Worm (Caenorhabditis elegans) whole organism, midembryonic: ENCODE results near the gene T20G5.9.

ENCODE experiments used
- T22C8.4 ChIP-seq: fragments of 200-800 bp; sonication (Bioruptor generic); IDR thresholded peaks from 2 replicates; pipeline ENCODE4 v1.3.6; 2022; ENCODE audit warnings: missing genetic modification characterization, missing compliant biosample characterization
- cog-1 ChIP-seq: sonication (generic microtip); optimal IDR thresholded peaks from 2 replicates; lab custom pipeline; 2016; ENCODE audit warnings: missing genetic modification characterization, missing compliant biosample characterization
- flt-1 ChIP-seq: fragments of 200-800 bp; sonication (Bioruptor generic); IDR thresholded peaks from 2 replicates; pipeline ENCODE4 v1.3.6; 2022; ENCODE audit warnings: missing genetic modification characterization, missing compliant biosample characterization
- klf-2 ChIP-seq: fragments of 200-800 bp; sonication (Bioruptor generic); conservative IDR thresholded peaks from 2 replicates; pipeline ENCODE4 v1.3.6; 2022; ENCODE audit warnings: missing genetic modification reagents, missing genetic modification characterization, missing compliant biosample characterization
- med-1 ChIP-seq: sonication (generic microtip); optimal IDR thresholded peaks from 2 replicates; lab custom pipeline; 2017; ENCODE audit warnings: missing genetic modification characterization, mild to moderate bottlenecking, missing compliant biosample characterization, antibody characterized with exemption, missing genetic modification reagents; ENCODE audit not compliant: insufficient read depth
- ref-1 ChIP-seq: fragments of 200-800 bp; sonication (Bioruptor generic); conservative IDR thresholded peaks from 2 replicates; pipeline ENCODE4 v1.3.6; 2022; ENCODE audit warnings: missing genetic modification reagents, missing genetic modification characterization, missing compliant biosample characterization
- tab-1 ChIP-seq: fragments of 200-800 bp; sonication (Bioruptor generic); IDR thresholded peaks from 2 replicates; pipeline ENCODE4 v1.3.6; 2022; ENCODE audit warnings: missing genetic modification characterization, missing compliant biosample characterization
- ztf-23 ChIP-seq: fragments of 200-800 bp; sonication (Bioruptor generic); IDR thresholded peaks from 2 replicates; pipeline ENCODE4 v1.3.6; 2022; ENCODE audit warnings: missing genetic modification reagents, missing genetic modification characterization, missing compliant biosample characterization
- ztf-29 ChIP-seq: fragments of 200-800 bp; sonication (Bioruptor generic); IDR thresholded peaks from 2 replicates; pipeline ENCODE4 v1.3.6; 2022; ENCODE audit warnings: missing genetic modification reagents, missing genetic modification characterization, missing compliant biosample characterization

Gene T20G5.9

DNA sequence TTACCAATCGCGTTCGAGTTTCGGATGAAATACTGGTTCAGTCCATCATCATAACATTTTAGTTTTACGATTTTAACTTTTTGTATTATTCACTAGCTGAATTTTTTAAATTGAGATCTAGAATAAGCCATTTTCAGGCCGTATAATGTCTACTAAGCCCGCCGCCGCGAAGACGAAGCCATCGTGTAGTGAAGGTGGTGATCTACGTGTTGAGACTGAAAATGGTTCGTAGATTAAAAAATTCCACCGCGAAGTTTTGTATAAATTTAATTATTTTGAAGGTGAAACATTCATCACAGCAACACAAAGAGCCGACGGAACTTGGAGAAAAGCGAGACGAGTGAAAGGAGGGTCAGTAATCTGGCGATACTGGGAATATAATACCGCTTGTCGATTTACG lies at the start of gene T20G5.9:
TSS of gene T20G5.9 (plus strand) at position 138 of the 400 bp plus-strand sequence.
- TF ChIP-seq flt-1 (0 out of 2 replicates have a peak, but pooled peaks have one; percentile 28), ztf-23 (GFP tag; lab: Robert Waterston, UW) (no peak)

DNA sequence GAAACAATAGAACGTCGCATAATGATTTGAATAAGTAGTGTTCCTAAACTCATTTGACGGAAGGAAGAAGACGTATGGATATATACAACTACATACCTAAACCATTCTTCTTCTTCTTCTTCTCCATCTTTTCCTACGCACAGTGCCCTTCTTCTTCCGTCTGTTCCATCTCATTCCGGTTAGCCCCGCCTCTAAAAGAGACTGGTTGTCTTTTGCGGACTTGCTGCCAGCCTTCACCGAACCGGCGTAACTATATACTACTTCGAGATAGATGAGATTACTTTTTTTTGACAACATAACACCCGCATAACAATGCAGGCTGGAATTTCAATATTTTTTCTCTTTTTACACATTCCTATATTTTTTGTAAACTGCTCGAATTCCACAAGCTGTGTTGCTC lies 49.3 kb upstream of the T20G5.9 start, which contains the start of the genes K08E5.5 and mua-3:
TSS of gene K08E5.5 (minus strand) at position 101 of the 400 bp plus-strand sequence.
TSS of gene mua-3 (plus strand) at position 313 of the 400 bp plus-strand sequence.
- TF ChIP-seq med-1 (GFP tag; lab: Kevin White, UChicago) (no peak), cog-1 (tag; lab: Kevin White, UChicago) (no peak), klf-2 (no peak), tab-1 (no peak), T22C8.4 (GFP tag; lab: Robert Waterston, UW) (no peak), flt-1 (no peak), ztf-23 (GFP tag; lab: Robert Waterston, UW) (no peak), ref-1 (GFP tag; lab: Robert Waterston, UW) (no peak), ztf-29 (GFP tag; lab: Robert Waterston, UW) (no peak)

DNA sequence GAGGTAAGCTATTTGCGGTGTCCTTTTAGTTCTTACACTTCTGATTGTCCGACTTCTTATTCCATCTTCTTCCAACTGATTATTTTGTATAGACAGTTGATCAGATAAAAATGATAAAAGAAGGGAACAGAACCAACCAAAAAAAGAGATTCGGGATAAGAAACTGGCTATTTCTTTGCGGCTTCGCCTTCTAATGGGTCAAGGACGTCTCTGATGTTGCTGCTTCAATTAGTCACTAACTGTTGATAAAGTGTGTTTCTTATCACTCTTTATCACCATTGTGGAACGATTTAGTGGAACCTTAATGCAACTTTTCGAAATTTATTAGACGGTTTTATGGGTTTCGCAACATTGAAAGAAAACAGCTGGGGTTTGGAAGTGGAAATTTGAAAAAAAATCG lies 39.4 kb upstream of the T20G5.9 start:
- TF ChIP-seq klf-2: no peak
- no peak for TF ChIP-seq med-1 (GFP tag; lab: Kevin White, UChicago)
- no peak for TF ChIP-seq ztf-29 (GFP tag; lab: Robert Waterston, UW)

DNA sequence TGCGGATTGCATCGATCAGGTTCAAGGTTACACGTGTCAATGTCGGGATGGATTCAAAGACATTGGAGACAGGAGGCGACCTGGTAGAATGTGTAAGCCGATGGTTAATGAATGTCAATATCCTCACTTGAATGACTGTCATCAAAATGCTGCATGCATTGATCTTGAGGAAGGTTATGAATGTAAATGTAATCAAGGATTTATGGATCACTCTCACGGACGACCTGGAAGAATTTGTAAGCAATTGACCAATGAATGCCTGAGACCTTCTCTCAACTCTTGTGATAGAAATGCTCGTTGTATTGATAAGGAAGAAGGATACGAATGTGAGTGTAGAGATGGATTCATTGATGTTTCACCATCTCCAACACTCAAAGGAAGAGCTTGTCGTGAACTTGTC lies 31.6 kb upstream of the T20G5.9 start:
- no peak for TF ChIP-seq ref-1 (GFP tag; lab: Robert Waterston, UW)
- TF ChIP-seq cog-1 (tag; lab: Kevin White, UChicago): no peak
- no peak for TF ChIP-seq T22C8.4 (GFP tag; lab: Robert Waterston, UW)
- no peak for TF ChIP-seq klf-2
- TF ChIP-seq ztf-23 (GFP tag; lab: Robert Waterston, UW): no peak
- no peak for TF ChIP-seq ztf-29 (GFP tag; lab: Robert Waterston, UW)
- no peak for TF ChIP-seq tab-1
- no peak for TF ChIP-seq med-1 (GFP tag; lab: Kevin White, UChicago)
- TF ChIP-seq flt-1: no peak

DNA sequence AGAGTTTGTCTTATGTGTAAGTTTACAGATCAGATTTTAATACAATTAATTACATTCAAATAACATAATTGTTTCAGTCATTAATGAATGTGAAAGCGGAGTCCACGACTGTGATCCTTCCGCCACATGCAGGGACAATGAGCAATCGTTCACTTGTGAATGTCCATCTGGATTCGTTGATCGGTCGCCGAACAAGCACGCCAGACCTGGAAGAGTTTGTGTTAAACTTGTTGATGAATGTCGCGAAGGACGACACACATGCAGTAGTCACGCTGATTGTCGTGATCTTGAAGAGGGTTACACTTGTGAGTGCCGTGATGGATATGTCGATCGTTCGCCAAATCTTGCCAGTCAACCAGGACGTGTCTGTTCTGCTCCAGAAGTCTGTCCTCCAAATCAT lies 31.1 kb upstream of the T20G5.9 start:
- TF ChIP-seq tab-1 (no peak), T22C8.4 (GFP tag; lab: Robert Waterston, UW) (no peak), ref-1 (GFP tag; lab: Robert Waterston, UW) (no peak), flt-1 (no peak), ztf-29 (GFP tag; lab: Robert Waterston, UW) (no peak), cog-1 (tag; lab: Kevin White, UChicago) (no peak), klf-2 (no peak), ztf-23 (GFP tag; lab: Robert Waterston, UW) (no peak), med-1 (GFP tag; lab: Kevin White, UChicago) (no peak)

DNA sequence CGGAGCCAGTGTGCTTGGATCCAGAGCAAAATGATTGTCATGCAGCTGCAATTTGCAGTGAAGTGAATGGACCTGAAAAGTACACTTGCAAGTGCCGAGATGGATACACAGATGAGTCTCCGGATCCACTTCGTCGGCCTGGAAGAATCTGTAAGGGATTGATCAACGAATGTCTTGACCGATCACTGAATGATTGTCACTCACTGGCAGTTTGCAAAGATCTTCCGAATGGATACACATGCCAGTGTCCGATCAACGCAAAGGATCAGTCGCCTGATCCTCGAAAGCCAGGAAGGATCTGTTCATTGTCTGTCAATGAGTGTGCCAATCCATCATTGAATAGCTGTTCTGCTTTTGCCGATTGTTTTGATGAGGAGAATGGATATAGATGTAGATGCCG lies 30.2 kb upstream of the T20G5.9 start:
- TF ChIP-seq tab-1: no peak
- no peak for TF ChIP-seq ztf-29 (GFP tag; lab: Robert Waterston, UW)
- no peak for TF ChIP-seq flt-1
- TF ChIP-seq ztf-23 (GFP tag; lab: Robert Waterston, UW): no peak
- no peak for TF ChIP-seq cog-1 (tag; lab: Kevin White, UChicago)
- no peak for TF ChIP-seq T22C8.4 (GFP tag; lab: Robert Waterston, UW)
- no peak for TF ChIP-seq med-1 (GFP tag; lab: Kevin White, UChicago)
- no peak for TF ChIP-seq klf-2
- TF ChIP-seq ref-1 (GFP tag; lab: Robert Waterston, UW): no peak

DNA sequence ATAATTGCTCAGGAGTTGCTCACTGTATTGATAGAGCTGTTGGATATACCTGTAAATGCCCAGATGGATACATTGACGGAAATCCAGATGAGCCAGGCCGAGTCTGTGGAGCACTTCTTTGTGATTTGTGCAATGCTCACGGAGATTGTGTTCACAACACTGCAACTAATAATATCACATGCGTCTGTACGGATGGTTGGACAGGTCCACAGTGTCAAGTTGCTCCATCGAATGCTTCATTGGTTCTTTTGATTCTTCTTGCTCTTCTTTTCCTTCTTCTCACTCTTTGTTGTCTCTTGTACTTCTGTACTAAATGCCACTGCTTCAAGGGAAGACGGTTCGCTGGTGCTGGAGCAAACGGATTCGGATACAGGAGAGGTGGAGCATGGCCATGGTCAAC lies 27.8 kb upstream of the T20G5.9 start:
- TF ChIP-seq tab-1 (no peak), ztf-23 (GFP tag; lab: Robert Waterston, UW) (no peak), cog-1 (tag; lab: Kevin White, UChicago) (no peak), T22C8.4 (GFP tag; lab: Robert Waterston, UW) (no peak), klf-2 (no peak), flt-1 (no peak), ztf-29 (GFP tag; lab: Robert Waterston, UW) (no peak), ref-1 (GFP tag; lab: Robert Waterston, UW) (no peak), med-1 (GFP tag; lab: Kevin White, UChicago) (no peak)

DNA sequence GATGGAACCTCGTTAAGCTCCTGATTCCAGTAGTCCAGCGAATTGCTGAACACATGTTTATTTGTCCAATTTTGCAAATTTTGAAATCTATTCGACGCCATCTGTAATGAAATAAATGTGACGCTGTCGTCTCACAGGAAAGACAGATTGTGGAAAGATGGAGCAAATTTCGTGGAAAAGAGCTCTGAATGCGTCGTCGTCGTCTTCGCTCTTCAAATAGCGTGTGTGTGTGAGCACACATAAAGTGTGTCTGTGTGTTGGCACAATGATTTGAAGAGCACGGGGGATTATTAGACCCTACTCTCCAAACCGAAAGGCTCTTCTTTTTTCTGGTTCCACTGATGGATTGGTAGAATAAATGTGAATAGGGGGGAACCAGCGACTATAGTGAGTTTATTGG lies 23.5 kb upstream of the T20G5.9 start, which contains the start of gene unc-47:
TSS of gene unc-47 (minus strand) at position 101 of the 400 bp plus-strand sequence.
- TF ChIP-seq ref-1 (GFP tag; lab: Robert Waterston, UW) (no peak), cog-1 (tag; lab: Kevin White, UChicago) (no peak), klf-2 (no peak), tab-1 (no peak), ztf-29 (GFP tag; lab: Robert Waterston, UW) (no peak), flt-1 (no peak)

DNA sequence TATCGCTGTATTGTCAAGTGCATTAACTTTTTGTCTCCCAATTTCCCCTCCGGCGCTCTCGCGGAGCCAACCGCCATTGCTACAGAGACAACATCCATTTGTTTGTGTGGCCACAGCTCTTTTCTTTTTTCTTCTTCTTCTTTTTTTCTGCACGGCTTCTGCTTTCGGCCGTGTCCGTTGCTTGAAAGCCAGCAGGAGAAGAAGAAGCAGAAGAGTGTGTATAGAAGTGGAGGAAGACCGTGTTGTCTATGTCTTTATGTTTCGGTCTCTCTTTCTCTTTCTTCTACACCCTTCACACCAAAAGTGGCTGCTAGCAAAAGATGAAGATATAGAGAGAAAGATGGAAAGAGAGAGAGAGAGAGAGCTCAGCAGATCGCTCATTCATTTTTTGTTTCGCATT lies 21.8 kb upstream of the T20G5.9 start:
- TF ChIP-seq cog-1 (tag; lab: Kevin White, UChicago) (no peak), med-1 (GFP tag; lab: Kevin White, UChicago) (no peak), ztf-29 (GFP tag; lab: Robert Waterston, UW) (0 out of 2 replicates have a peak, but pooled peaks have one; percentile 13)

DNA sequence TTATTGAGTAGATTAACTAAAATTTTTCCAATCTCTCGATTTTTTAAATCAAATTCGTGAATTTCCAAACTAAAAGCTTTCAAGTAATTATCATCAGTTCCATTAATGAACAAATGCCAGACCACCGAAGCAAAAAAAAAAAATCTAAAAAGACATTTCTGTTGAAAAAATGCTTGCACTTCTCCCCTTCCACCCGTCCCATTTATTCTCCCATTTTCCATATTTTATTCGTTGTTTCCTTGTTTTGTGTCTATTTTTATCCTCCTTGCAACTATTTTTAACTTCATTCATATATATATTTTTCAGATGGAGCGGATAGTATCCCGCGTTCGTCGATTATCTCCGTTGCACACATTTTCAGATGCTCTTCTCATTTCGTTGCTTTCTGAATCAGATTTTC lies 20.7 kb upstream of the T20G5.9 start, which contains the start of gene epac-1:
TSS of gene epac-1 (plus strand) at position 301 of the 400 bp plus-strand sequence.
- no peak for TF ChIP-seq T22C8.4 (GFP tag; lab: Robert Waterston, UW)
- no peak for TF ChIP-seq klf-2
- no peak for TF ChIP-seq flt-1
- TF ChIP-seq ref-1 (GFP tag; lab: Robert Waterston, UW): no peak
- TF ChIP-seq med-1 (GFP tag; lab: Kevin White, UChicago): no peak
- no peak for TF ChIP-seq ztf-29 (GFP tag; lab: Robert Waterston, UW)
- TF ChIP-seq cog-1 (tag; lab: Kevin White, UChicago): no peak
- TF ChIP-seq ztf-23 (GFP tag; lab: Robert Waterston, UW): no peak
- TF ChIP-seq tab-1: no peak
